Worm (Caenorhabditis elegans): ENCODE data around the gene ral-1.

ce11 chrIII:3351672-3352071, 40.6 kb downstream of the ral-1 start:
- TF ChIP-seq ztf-29 (GFP tag; IDR thresholded peaks at IDR 0.05) = no peak
- TF ChIP-seq flt-1 (GFP tag; IDR thresholded peaks at IDR 0.05) = no peak

All from whole organism, midembryonic.